Fruit fly (Drosophila melanogaster) whole organism, embryonic: ENCODE measurements around the gene CG42299.
A peak's percentile ranks its signal among the peaks of the same experiment; 100 is the strongest.

Experiments
- Adf1 ChIP-seq: fragments of 200-800 bp; sonication (Bioruptor generic); IDR thresholded peaks from 2 replicates; pipeline ENCODE4 v1.3.6; 2022; ENCODE audit warnings: missing biosample characterization, missing genetic modification characterization
- B-H2 ChIP-seq: fragments of 200-800 bp; sonication (Bioruptor generic); optimal IDR thresholded peaks from 2 replicates; lab custom pipeline; 2018; ENCODE audit warnings: missing biosample characterization, mild to moderate bottlenecking, missing genetic modification characterization
- CG10267 ChIP-seq: fragments of 200-800 bp; sonication (Bioruptor generic); optimal IDR thresholded peaks from 2 replicates; lab custom pipeline; 2018; ENCODE audit warnings: missing biosample characterization, mild to moderate bottlenecking, missing genetic modification characterization, moderate library complexity
- CG10431 ChIP-seq: fragments of 200-800 bp; sonication (Bioruptor generic); optimal IDR thresholded peaks from 3 replicates; lab custom pipeline; 2018; ENCODE audit warnings: missing biosample characterization, mild to moderate bottlenecking, missing genetic modification characterization
- CG10959 ChIP-seq: fragments of 200-800 bp; sonication (Bioruptor generic); IDR thresholded peaks from 2 replicates; pipeline ENCODE4 v1.3.6; 2022; ENCODE audit warnings: missing biosample characterization, missing genetic modification characterization
- CG11398 ChIP-seq: fragments of 200-800 bp; sonication (Bioruptor generic); optimal IDR thresholded peaks from 2 replicates; lab custom pipeline; 2016; ENCODE audit warnings: missing biosample characterization, missing genetic modification characterization
- CG11504 ChIP-seq: fragments of 200-800 bp; sonication (Bioruptor generic); optimal IDR thresholded peaks from 3 replicates; lab custom pipeline; 2019; ENCODE audit warnings: missing biosample characterization, mild to moderate bottlenecking, missing genetic modification characterization, moderate library complexity
- CG11560 ChIP-seq: fragments of 200-800 bp; sonication (Bioruptor generic); IDR thresholded peaks from 3 replicates; pipeline ENCODE4 v1.3.6; 2022; ENCODE audit warnings: missing biosample characterization, missing genetic modification characterization
- CG13296 ChIP-seq: fragments of 200-800 bp; sonication (Bioruptor generic); optimal IDR thresholded peaks from 3 replicates; lab custom pipeline; 2018; ENCODE audit warnings: missing biosample characterization, mild to moderate bottlenecking, missing genetic modification characterization
- CG1603 ChIP-seq: fragments of 200-800 bp; sonication (Bioruptor generic); optimal IDR thresholded peaks from 2 replicates; lab custom pipeline; 2019; ENCODE audit warnings: missing biosample characterization, mild to moderate bottlenecking, missing genetic modification characterization, moderate library complexity
- CG17612 ChIP-seq: fragments of 200-800 bp; sonication (Bioruptor generic); IDR thresholded peaks from 2 replicates; pipeline ENCODE4 v1.3.6; 2022; ENCODE audit warnings: missing biosample characterization, missing genetic modification characterization
- CG17829 ChIP-seq: fragments of 200-800 bp; optimal IDR thresholded peaks from 2 replicates; lab custom pipeline; 2019; ENCODE audit warnings: missing biosample characterization, mild to moderate bottlenecking, missing genetic modification characterization, moderate library complexity
- CG18262 ChIP-seq: fragments of 200-800 bp; optimal IDR thresholded peaks from 3 replicates; lab custom pipeline; 2019; ENCODE audit warnings: missing biosample characterization, mild to moderate bottlenecking, missing genetic modification characterization, moderate library complexity
- CG2202 ChIP-seq: fragments of 200-800 bp; sonication (Bioruptor generic); optimal IDR thresholded peaks from 2 replicates; lab custom pipeline; 2018; ENCODE audit warnings: missing biosample characterization, mild to moderate bottlenecking, missing genetic modification characterization
- CG3065 ChIP-seq: fragments of 200-800 bp; sonication (Bioruptor generic); optimal IDR thresholded peaks from 2 replicates; lab custom pipeline; 2016; ENCODE audit warnings: missing biosample characterization, missing genetic modification characterization
- CG33213 ChIP-seq: fragments of 200-800 bp; sonication (Bioruptor generic); optimal IDR thresholded peaks from 3 replicates; lab custom pipeline; 2016; ENCODE audit warnings: missing biosample characterization, missing genetic modification characterization
- CG4404 ChIP-seq: fragments of 200-800 bp; sonication (Bioruptor generic); IDR thresholded peaks from 2 replicates; pipeline ENCODE4 v1.3.6; 2022; ENCODE audit warnings: missing biosample characterization, missing genetic modification characterization
- CG8924 ChIP-seq: fragments of 200-800 bp; optimal IDR thresholded peaks from 3 replicates; lab custom pipeline; 2019; ENCODE audit warnings: missing biosample characterization, mild to moderate bottlenecking, missing genetic modification characterization, moderate library complexity
- CG9215 ChIP-seq: fragments of 200-800 bp; sonication (Bioruptor generic); IDR thresholded peaks from 2 replicates; pipeline ENCODE4 v1.3.6; 2022; ENCODE audit warnings: missing biosample characterization, missing genetic modification characterization
- Dek ChIP-seq: fragments of 200-800 bp; sonication (Bioruptor generic); optimal IDR thresholded peaks from 3 replicates; lab custom pipeline; 2019; ENCODE audit warnings: missing biosample characterization, mild to moderate bottlenecking, missing genetic modification characterization, moderate library complexity
- Doc2 ChIP-seq: fragments of 200-800 bp; sonication (Bioruptor generic); IDR thresholded peaks from 2 replicates; pipeline ENCODE4 v1.3.6; 2022; ENCODE audit warnings: missing biosample characterization, missing genetic modification characterization
- Fer3 ChIP-seq: fragments of 200-800 bp; sonication (Bioruptor generic); optimal IDR thresholded peaks from 2 replicates; lab custom pipeline; 2018; ENCODE audit warnings: missing biosample characterization, mild to moderate bottlenecking, missing genetic modification characterization, moderate library complexity
- HHEX ChIP-seq: fragments of 200-800 bp; sonication (Bioruptor generic); optimal IDR thresholded peaks from 3 replicates; lab custom pipeline; 2017; ENCODE audit warnings: missing biosample characterization, mild to moderate bottlenecking, missing genetic modification characterization, missing genetic modification reagents
- Hand ChIP-seq: fragments of 200-800 bp; sonication (Bioruptor generic); optimal IDR thresholded peaks from 2 replicates; lab custom pipeline; 2017; ENCODE audit warnings: mild to moderate bottlenecking, missing biosample characterization, missing genetic modification reagents, missing genetic modification characterization
- Kr ChIP-seq: fragments of 200-800 bp; sonication (Bioruptor generic); optimal IDR thresholded peaks from 2 replicates; lab custom pipeline; 2017; ENCODE audit warnings: missing biosample characterization, mild to moderate bottlenecking, missing genetic modification characterization
- Nf-YC ChIP-seq: fragments of 200-800 bp; optimal IDR thresholded peaks from 3 replicates; lab custom pipeline; 2019; ENCODE audit warnings: missing biosample characterization, mild to moderate bottlenecking, missing genetic modification characterization, moderate library complexity
- NfI ChIP-seq: fragments of 200-800 bp; sonication (Bioruptor generic); optimal IDR thresholded peaks from 3 replicates; lab custom pipeline; 2018; ENCODE audit warnings: missing biosample characterization, mild to moderate bottlenecking, missing genetic modification characterization, moderate library complexity
- Oaz ChIP-seq: fragments of 200-800 bp; sonication (Bioruptor generic); IDR thresholded peaks from 2 replicates; pipeline ENCODE4 v1.3.6; 2022; ENCODE audit warnings: missing biosample characterization, missing genetic modification characterization
- Spps ChIP-seq: fragments of 200-800 bp; sonication (Bioruptor generic); optimal IDR thresholded peaks from 2 replicates; lab custom pipeline; 2018; ENCODE audit warnings: missing biosample characterization, mild to moderate bottlenecking, missing genetic modification characterization
- Sry-β ChIP-seq: fragments of 200-800 bp; sonication (Bioruptor generic); optimal IDR thresholded peaks from 2 replicates; lab custom pipeline; 2018; ENCODE audit warnings: missing biosample characterization, mild to moderate bottlenecking, missing genetic modification characterization, moderate library complexity
- Usf ChIP-seq: fragments of 200-800 bp; sonication (Bioruptor generic); optimal IDR thresholded peaks from 2 replicates; lab custom pipeline; 2017; ENCODE audit warnings: missing genotype, missing biosample characterization, missing genetic modification characterization
- amos ChIP-seq: fragments of 200-800 bp; sonication (Bioruptor generic); IDR thresholded peaks from 2 replicates; pipeline ENCODE4 v1.3.6; 2022; ENCODE audit warnings: missing biosample characterization, missing genetic modification characterization; ENCODE audit not compliant: partially characterized antibody
- br ChIP-seq: fragments of >200 bp; optimal IDR thresholded peaks from 2 replicates; lab custom pipeline; 2017
- cas ChIP-seq: fragments of 200-800 bp; sonication (Bioruptor generic); IDR thresholded peaks from 2 replicates; pipeline ENCODE4 v1.3.6; 2022; ENCODE audit warnings: missing biosample characterization, missing genetic modification characterization
- disco-r ChIP-seq: fragments of 200-800 bp; sonication (Bioruptor generic); optimal IDR thresholded peaks from 2 replicates; lab custom pipeline; 2016; ENCODE audit warnings: missing biosample characterization, missing genetic modification characterization
- dpn ChIP-seq, 2 experiments: fragments of 200-800 bp; sonication (Bioruptor generic); optimal IDR thresholded peaks; 3 replicates each; lab custom pipeline; 2016; ENCODE audit warnings: missing biosample characterization in 2 of 2, missing genetic modification characterization in 2 of 2
- ewg ChIP-seq: fragments of 200-800 bp; sonication (Bioruptor generic); optimal IDR thresholded peaks from 3 replicates; lab custom pipeline; 2017; ENCODE audit warnings: mild to moderate bottlenecking, missing biosample characterization, missing genetic modification reagents, missing genetic modification characterization
- jing ChIP-seq: fragments of 200-800 bp; sonication (Bioruptor generic); optimal IDR thresholded peaks from 2 replicates; lab custom pipeline; 2018; ENCODE audit warnings: missing biosample characterization, mild to moderate bottlenecking, missing genetic modification characterization
- lbe ChIP-seq: fragments of 200-800 bp; sonication (Bioruptor generic); optimal IDR thresholded peaks from 2 replicates; lab custom pipeline; 2016; ENCODE audit warnings: missing biosample characterization, mild to moderate bottlenecking, missing genetic modification characterization
- lilli ChIP-seq: fragments of 200-800 bp; sonication (Bioruptor generic); optimal IDR thresholded peaks from 3 replicates; lab custom pipeline; 2016; ENCODE audit warnings: missing biosample characterization, missing genetic modification characterization
- lmd ChIP-seq: fragments of 200-800 bp; sonication (Bioruptor generic); IDR thresholded peaks from 2 replicates; pipeline ENCODE4 v1.3.6; 2022; ENCODE audit warnings: missing biosample characterization, missing genetic modification characterization
- maf-S ChIP-seq: fragments of 200-800 bp; sonication (Bioruptor generic); optimal IDR thresholded peaks from 2 replicates; lab custom pipeline; 2016; ENCODE audit warnings: missing biosample characterization, missing genetic modification characterization
- mam ChIP-seq: fragments of 200-800 bp; sonication (Bioruptor generic); optimal IDR thresholded peaks from 3 replicates; lab custom pipeline; 2016; ENCODE audit warnings: missing biosample characterization, missing genetic modification characterization
- nau ChIP-seq: fragments of 200-800 bp; sonication (Bioruptor generic); optimal IDR thresholded peaks from 3 replicates; lab custom pipeline; 2017; ENCODE audit warnings: missing biosample characterization, mild to moderate bottlenecking, missing genetic modification characterization, missing genetic modification reagents
- otp ChIP-seq: fragments of 200-800 bp; sonication (Bioruptor generic); IDR thresholded peaks from 3 replicates; pipeline ENCODE4, ENCODE4 v1.3.6; 2022; ENCODE audit warnings: missing biosample characterization, missing genetic modification characterization
- pita ChIP-seq: fragments of 200-800 bp; sonication (Bioruptor generic); optimal IDR thresholded peaks from 2 replicates; lab custom pipeline; 2017; ENCODE audit warnings: missing biosample characterization, mild to moderate bottlenecking, missing genetic modification characterization
- sens ChIP-seq: fragments of 200-800 bp; sonication (Bioruptor generic); peaks from one replicate; lab custom pipeline; 2016; ENCODE audit warnings: missing biosample characterization, missing genetic modification characterization
- slbo ChIP-seq: fragments of 200-800 bp; sonication (Bioruptor generic); IDR thresholded peaks from 2 replicates; pipeline ENCODE4 v1.3.6; 2022; ENCODE audit warnings: missing biosample characterization, missing genetic modification characterization
- ssp ChIP-seq: fragments of 200-800 bp; sonication (Bioruptor generic); IDR thresholded peaks from 2 replicates; pipeline ENCODE4 v1.3.6; 2022; ENCODE audit warnings: missing biosample characterization, missing genetic modification characterization
- tx ChIP-seq: fragments of 200-800 bp; sonication (Bioruptor generic); optimal IDR thresholded peaks from 2 replicates; lab custom pipeline; 2016; ENCODE audit warnings: missing biosample characterization, missing genetic modification characterization
- vvl ChIP-seq: fragments of 200-800 bp; sonication (Bioruptor generic); IDR thresholded peaks from 2 replicates; pipeline ENCODE4 v1.3.6; 2022; ENCODE audit warnings: missing biosample characterization, missing genetic modification characterization
- yki ChIP-seq: fragments of >200 bp; optimal IDR thresholded peaks from 3 replicates; lab custom pipeline; 2018

CG42299 gene

dm6 chrX:15622970-15623402, 47.5 kb upstream of the CG42299 start (continued):
- TF ChIP-seq CG3065 (GFP tag; lab: Kevin White, UChicago): peak; percentile 8
- peak; percentile 66 for TF ChIP-seq CG18262
- peak; percentile 51; the same call in 1 of the 2 replicates for TF ChIP-seq CG17612 (GFP tag; lab: Robert Waterston, UW)
- peak; percentile 93 for TF ChIP-seq slbo (GFP tag; lab: Robert Waterston, UW)
- peak; percentile 66 to 79 for TF ChIP-seq dpn (GFP tag; optimal IDR thresholded peaks at IDR 0.05; lab: Kevin White, UChicago)
- TF ChIP-seq HHEX (GFP tag; lab: Kevin White, UChicago): peak; percentile 76
- TF ChIP-seq Hand (GFP tag; lab: Kevin White, UChicago): peak; percentile 29
- peak; percentile 61 for TF ChIP-seq ewg
- peak; percentile 89 for TF ChIP-seq CG11504 (tag; lab: Kevin White, UChicago)
- TF ChIP-seq CG33213 (GFP tag; lab: Kevin White, UChicago): peak; percentile 36
- peak; percentile 42 for TF ChIP-seq CG11398 (GFP tag; lab: Kevin White, UChicago)
- peak; percentile 74 for TF ChIP-seq CG9215 (GFP tag; lab: Robert Waterston, UW)
- no peak for TF ChIP-seq disco-r (GFP tag; lab: Kevin White, UChicago)
- peak; percentile 70 for TF ChIP-seq lbe (GFP tag; lab: Kevin White, UChicago)
- TF ChIP-seq NfI (GFP tag; lab: Kevin White, UChicago): peak; percentile 74
- TF ChIP-seq Usf: no peak
- TF ChIP-seq CG10267 (tag; lab: Kevin White, UChicago): peak; percentile 52
- peak; percentile 93 for TF ChIP-seq vvl (GFP tag; lab: Robert Waterston, UW)
- TF ChIP-seq CG1603 (tag; lab: Kevin White, UChicago): peak; percentile 85
- TF ChIP-seq CG13296 (GFP tag; lab: Kevin White, UChicago): peak; percentile 72
- peak; percentile 41; the same call in 1 of the 2 replicates for TF ChIP-seq CG10959 (GFP tag; lab: Robert Waterston, UW)
- TF ChIP-seq Dek (tag; lab: Kevin White, UChicago): peak; percentile 77
- TF ChIP-seq sens (GFP tag; lab: Kevin White, UChicago): peak; percentile 90
- TF ChIP-seq tx: peak; percentile 54
- TF ChIP-seq CG2202: no peak
- peak; percentile 32; the same call in 1 of the 2 replicates for TF ChIP-seq Doc2 (GFP tag; lab: Robert Waterston, UW)
- TF ChIP-seq CG17829 (tag; lab: Kevin White, UChicago): peak; percentile 51
- no peak for TF ChIP-seq Sry-β (GFP tag; lab: Kevin White, UChicago)
- peak; percentile 76 for TF ChIP-seq lilli (GFP tag; lab: Kevin White, UChicago)
- TF ChIP-seq pita: no peak
- peak; percentile 82 for TF ChIP-seq mam (GFP tag; lab: Kevin White, UChicago)
- TF ChIP-seq amos (GFP tag; lab: Robert Waterston, UW): no peak
- no peak for TF ChIP-seq CG4404 (GFP tag; lab: Robert Waterston, UW)
- peak; percentile 50; the same call in 1 of the 2 replicates for TF ChIP-seq Oaz
- TF ChIP-seq cas (GFP tag; lab: Robert Waterston, UW): peak; percentile 75; the same call in 1 of the 2 replicates
- TF ChIP-seq Spps (tag; lab: Kevin White, UChicago): no peak
- TF ChIP-seq jing (GFP tag; lab: Kevin White, UChicago): peak; percentile 66
- peak; percentile 73 for TF ChIP-seq Fer3 (tag; lab: Kevin White, UChicago)
- peak; percentile 56 for TF ChIP-seq maf-S (GFP tag; lab: Kevin White, UChicago)
- TF ChIP-seq ssp (GFP tag; lab: Robert Waterston, UW): peak; percentile 70
- TF ChIP-seq br (lab: Kevin White, UChicago): no peak
- TF ChIP-seq CG8924 (tag; lab: Kevin White, UChicago): peak; percentile 77
- TF ChIP-seq Adf1: peak; percentile 37
- peak; percentile 45 for TF ChIP-seq nau (GFP tag; lab: Kevin White, UChicago)
- no peak for TF ChIP-seq B-H2 (GFP tag; lab: Kevin White, UChicago)
- TF ChIP-seq Nf-YC (tag; lab: Kevin White, UChicago): peak; percentile 2
- no peak for TF ChIP-seq yki
- no peak for TF ChIP-seq CG10431 (GFP tag; lab: Kevin White, UChicago)
- peak; percentile 92 for TF ChIP-seq lmd
- TF ChIP-seq CG11560 (tag; lab: Robert Waterston, UW): peak; percentile 71
- TF ChIP-seq otp: peak; percentile 78
- no peak for TF ChIP-seq Kr (GFP tag; lab: Kevin White, UChicago)
